Worm (Caenorhabditis elegans): ENCODE results near the gene pmp-1.

- TF ChIP-seq dao-5 (tag; optimal IDR thresholded peaks at IDR 0.05) (no peak), him-1 (tag; optimal IDR thresholded peaks at IDR 0.05) (no peak), W03F9.2 (tag; optimal IDR thresholded peaks at IDR 0.05) (no peak)
Measured at ce11 chrII:6884568-6884967, 1.0 kb upstream of the pmp-1 start.
